Worm (Caenorhabditis elegans) whole organism, young adult: Measurements from ENCODE around the gene ulp-1.

Experiments
- B0019.2 ChIP-seq: fragments of 200-800 bp; sonication (Bioruptor generic); conservative IDR thresholded peaks from 2 replicates; pipeline ENCODE4 v1.3.6; 2022; ENCODE audit warnings: missing genetic modification reagents, missing genetic modification characterization, missing compliant biosample characterization
- B0261.1 ChIP-seq: sonication (generic microtip); optimal IDR thresholded peaks from 2 replicates; lab custom pipeline; 2016; ENCODE audit warnings: mild to moderate bottlenecking, missing genetic modification characterization, moderate library complexity, missing compliant biosample characterization
- B0336.3 ChIP-seq: fragments of 200-800 bp; sonication (Bioruptor generic); IDR thresholded peaks from 2 replicates; pipeline ENCODE4 v1.3.6; 2022; ENCODE audit warnings: missing genetic modification characterization, missing compliant biosample characterization
- C06A6.2 ChIP-seq: fragments of 200-800 bp; sonication (Bioruptor generic); conservative IDR thresholded peaks from 2 replicates; pipeline ENCODE4 v1.3.6; 2022; ENCODE audit warnings: missing genetic modification characterization, missing compliant biosample characterization
- F22D6.2 ChIP-seq: sonication (generic microtip); optimal IDR thresholded peaks from 2 replicates; lab custom pipeline; 2016; ENCODE audit warnings: mild to moderate bottlenecking, missing genetic modification characterization, missing compliant biosample characterization
- F23B12.7 ChIP-seq: sonication (generic microtip); optimal IDR thresholded peaks from 2 replicates; lab custom pipeline; 2017; ENCODE audit warnings: missing genetic modification characterization, mild to moderate bottlenecking, missing compliant biosample characterization, antibody characterized with exemption, moderate library complexity; ENCODE audit not compliant: insufficient read depth
- F39B2.1 ChIP-seq: fragments of 200-800 bp; sonication (Bioruptor generic); IDR thresholded peaks from 2 replicates; pipeline ENCODE4 v1.3.6; 2022; ENCODE audit warnings: missing genetic modification reagents, missing genetic modification characterization, missing compliant biosample characterization
- F52B5.7 ChIP-seq: sonication (generic microtip); optimal IDR thresholded peaks from 2 replicates; lab custom pipeline; 2016; ENCODE audit warnings: mild to moderate bottlenecking, missing genetic modification characterization, missing compliant biosample characterization
- F55B11.4 ChIP-seq: sonication (generic microtip); optimal IDR thresholded peaks from 2 replicates; lab custom pipeline; 2016; ENCODE audit warnings: missing compliant biosample characterization, missing genetic modification characterization, borderline replicate concordance; ENCODE audit not compliant: insufficient read depth
- F57A8.1 ChIP-seq: fragments of 200-800 bp; sonication (Bioruptor generic); optimal IDR thresholded peaks from 2 replicates; lab custom pipeline; 2018; ENCODE audit warnings: mild to moderate bottlenecking, missing genetic modification characterization, moderate library complexity, missing compliant biosample characterization
- K11D2.4 ChIP-seq: fragments of 200-800 bp; sonication (Bioruptor generic); IDR thresholded peaks from 2 replicates; pipeline ENCODE4 v1.3.6; 2022; ENCODE audit warnings: missing genetic modification reagents, missing genetic modification characterization, missing compliant biosample characterization
- K12H6.12 ChIP-seq: fragments of 200-800 bp; sonication (Bioruptor generic); optimal IDR thresholded peaks from 2 replicates; lab custom pipeline; 2018; ENCODE audit warnings: mild to moderate bottlenecking, missing genetic modification characterization, missing compliant biosample characterization
- T07F8.4 ChIP-seq: sonication (generic microtip); optimal IDR thresholded peaks from 2 replicates; lab custom pipeline; 2016; ENCODE audit warnings: mild to moderate bottlenecking, missing genetic modification characterization, moderate library complexity, missing compliant biosample characterization
- T26A5.8 ChIP-seq: sonication (generic microtip); optimal IDR thresholded peaks from 2 replicates; lab custom pipeline; 2016; ENCODE audit warnings: missing genetic modification characterization, missing compliant biosample characterization
- Y53F4B.3 ChIP-seq: fragments of 200-800 bp; sonication (Bioruptor generic); IDR thresholded peaks from 2 replicates; pipeline ENCODE4 v1.3.6; 2022; ENCODE audit warnings: missing genetic modification reagents, missing genetic modification characterization, missing compliant biosample characterization
- Y53G8AR.9 ChIP-seq: fragments of 200-800 bp; sonication (Bioruptor generic); conservative IDR thresholded peaks from 2 replicates; pipeline ENCODE4 v1.3.6; 2022; ENCODE audit warnings: missing genetic modification reagents, missing genetic modification characterization, missing compliant biosample characterization
- Y56A3A.18 ChIP-seq: fragments of 200-800 bp; sonication (Bioruptor generic); IDR thresholded peaks from 2 replicates; pipeline ENCODE4 v1.3.6; 2022; ENCODE audit warnings: missing genetic modification reagents, missing genetic modification characterization, missing compliant biosample characterization
- Y67H2A.10 ChIP-seq: fragments of 200-800 bp; sonication (Bioruptor generic); conservative IDR thresholded peaks from 2 replicates; pipeline ENCODE4 v1.3.6; 2022; ENCODE audit warnings: missing genetic modification reagents, missing genetic modification characterization, missing compliant biosample characterization
- Y95B8A.8 ChIP-seq: fragments of 200-800 bp; sonication (Bioruptor generic); IDR thresholded peaks from 2 replicates; pipeline ENCODE4 v1.3.6; 2022; ENCODE audit warnings: missing genetic modification reagents, missing genetic modification characterization, missing compliant biosample characterization
- ama-1 ChIP-seq, 3 experiments: fragments of 150-350 bp in 1 of 3; sonication (generic microtip) in 2 of 3; optimal IDR thresholded peaks; 2 replicates each; lab custom pipeline; 2014 to 2018; ENCODE audit warnings: missing biosample characterization in 2 of 3, missing genetic modification characterization in 2 of 3, missing genetic modification reagents in 2 of 3
- attf-3 ChIP-seq: fragments of 200-800 bp; sonication (Bioruptor generic); conservative IDR thresholded peaks from 2 replicates; pipeline ENCODE4 v1.3.6; 2022; ENCODE audit warnings: missing genetic modification reagents, missing genetic modification characterization, missing compliant biosample characterization
- cebp-1 ChIP-seq, 2 experiments: fragments of 200-800 bp in 1 of 2; sonication (Bioruptor generic) in 1 of 2; sonication (generic microtip) in 1 of 2; IDR thresholded peaks in 1 of 2; optimal IDR thresholded peaks in 1 of 2; 2 replicates each; pipeline versions ENCODE4 v1.3.6 to Lab custom; 2017 to 2022; ENCODE audit warnings: missing compliant biosample characterization in 2 of 2, missing genetic modification characterization in 2 of 2, mild to moderate bottlenecking in 1 of 2, missing genetic modification reagents in 1 of 2, moderate library complexity in 1 of 2
- ceh-40 ChIP-seq: fragments of 200-800 bp; sonication (Bioruptor generic); IDR thresholded peaks from 2 replicates; pipeline ENCODE4 v1.3.6; 2022; ENCODE audit warnings: missing genetic modification characterization, missing compliant biosample characterization
- die-1 ChIP-seq: sonication (generic microtip); optimal IDR thresholded peaks from 2 replicates; lab custom pipeline; 2016; ENCODE audit warnings: missing genotype, mild to moderate bottlenecking, missing genetic modification characterization, missing compliant biosample characterization
- dox-1 ChIP-seq: fragments of 200-800 bp; sonication (Bioruptor generic); IDR thresholded peaks from 2 replicates; pipeline ENCODE4 v1.3.6; 2022; ENCODE audit warnings: missing genetic modification reagents, missing genetic modification characterization, missing compliant biosample characterization
- ekl-4 ChIP-seq: fragments of 200-800 bp; sonication (Bioruptor generic); IDR thresholded peaks from 2 replicates; pipeline ENCODE4 v1.3.6; 2022; ENCODE audit warnings: missing genetic modification reagents, missing genetic modification characterization, missing compliant biosample characterization
- gei-17 ChIP-seq: fragments of 200-800 bp; sonication (Bioruptor generic); optimal IDR thresholded peaks from 2 replicates; lab custom pipeline; 2018; ENCODE audit warnings: mild to moderate bottlenecking, missing genetic modification characterization, missing compliant biosample characterization
- him-1 ChIP-seq: sonication (generic microtip); optimal IDR thresholded peaks from 2 replicates; lab custom pipeline; 2016; ENCODE audit warnings: missing genotype, missing genetic modification reagents, missing genetic modification characterization, missing compliant biosample characterization
- hlh-26 ChIP-seq: fragments of 200-800 bp; sonication (Bioruptor generic); conservative IDR thresholded peaks from 2 replicates; pipeline ENCODE4 v1.3.6; 2022; ENCODE audit warnings: missing genetic modification reagents, missing genetic modification characterization, missing compliant biosample characterization
- hmg-1.2 ChIP-seq: fragments of 200-800 bp; sonication (Bioruptor generic); IDR thresholded peaks from 2 replicates; pipeline ENCODE4 v1.3.6; 2022; ENCODE audit warnings: missing genetic modification reagents, missing genetic modification characterization, missing compliant biosample characterization
- lin-35 ChIP-seq, 3 experiments: fragments of 150-350 bp in 2 of 3; sonication (generic microtip) in 1 of 3; optimal IDR thresholded peaks; 2 replicates each; lab custom pipeline; 2014 to 2018; ENCODE audit warnings: missing biosample characterization in 3 of 3, missing genetic modification characterization in 3 of 3, missing genetic modification reagents in 3 of 3
- lin-40 ChIP-seq: sonication (generic microtip); optimal IDR thresholded peaks from 2 replicates; lab custom pipeline; 2016; ENCODE audit warnings: missing genetic modification characterization, mild to moderate bottlenecking, missing compliant biosample characterization, missing genotype, missing genetic modification reagents
- lin-54 ChIP-seq: fragments of 200-800 bp; sonication (Bioruptor generic); optimal IDR thresholded peaks from 2 replicates; lab custom pipeline; 2018; ENCODE audit warnings: mild to moderate bottlenecking, missing genetic modification characterization, missing compliant biosample characterization
- madf-10 ChIP-seq: sonication (generic microtip); optimal IDR thresholded peaks from 2 replicates; lab custom pipeline; 2016; ENCODE audit warnings: mild to moderate bottlenecking, missing genetic modification characterization, missing compliant biosample characterization
- madf-3 ChIP-seq: fragments of 200-800 bp; sonication (Bioruptor generic); IDR thresholded peaks from 2 replicates; pipeline ENCODE4 v1.3.6; 2022; ENCODE audit warnings: missing genetic modification reagents, missing genetic modification characterization, missing compliant biosample characterization
- madf-8 ChIP-seq: fragments of 200-800 bp; sonication (Bioruptor generic); conservative IDR thresholded peaks from 2 replicates; pipeline ENCODE4 v1.3.6; 2022; ENCODE audit warnings: missing genetic modification reagents, missing genetic modification characterization, missing compliant biosample characterization
- nhr-80 ChIP-seq: sonication (generic microtip); optimal IDR thresholded peaks from 2 replicates; lab custom pipeline; 2016; ENCODE audit warnings: missing genetic modification characterization, missing compliant biosample characterization
- nhr-90 ChIP-seq: sonication (generic microtip); optimal IDR thresholded peaks from 2 replicates; lab custom pipeline; 2016; ENCODE audit warnings: missing genotype, mild to moderate bottlenecking, missing genetic modification characterization, missing compliant biosample characterization
- rpc-1 ChIP-seq, 2 experiments: fragments of 150-350 bp in 1 of 2; sonication (generic microtip) in 1 of 2; optimal IDR thresholded peaks; 2 replicates each; lab custom pipeline; 2014 to 2018; ENCODE audit warnings: missing biosample characterization in 1 of 2, missing genetic modification characterization in 1 of 2, missing genetic modification reagents in 1 of 2, missing genotype in 1 of 2
- snpc-3.4 ChIP-seq: sonication (generic microtip); optimal IDR thresholded peaks from 2 replicates; lab custom pipeline; 2017; ENCODE audit warnings: missing genetic modification characterization, mild to moderate bottlenecking, missing compliant biosample characterization, antibody characterized with exemption, moderate library complexity, missing genotype, missing genetic modification reagents
- sptf-2 ChIP-seq: fragments of 200-800 bp; sonication (Bioruptor generic); optimal IDR thresholded peaks from 2 replicates; lab custom pipeline; 2018; ENCODE audit warnings: mild to moderate bottlenecking, missing genetic modification characterization, missing compliant biosample characterization
- tbx-9 ChIP-seq: sonication (generic microtip); optimal IDR thresholded peaks from 2 replicates; lab custom pipeline; 2016; ENCODE audit warnings: borderline replicate concordance, missing genetic modification characterization, inconsistent platforms, missing compliant biosample characterization
- unc-130 ChIP-seq: sonication (generic microtip); optimal IDR thresholded peaks from 2 replicates; lab custom pipeline; 2016; ENCODE audit warnings: missing genetic modification reagents, missing genetic modification characterization, missing compliant biosample characterization
- ztf-25 ChIP-seq: fragments of 200-800 bp; sonication (Bioruptor generic); IDR thresholded peaks from 2 replicates; pipeline ENCODE4 v1.3.6; 2022; ENCODE audit warnings: missing genetic modification reagents, missing genetic modification characterization, missing compliant biosample characterization
- ztf-6 ChIP-seq: fragments of 200-800 bp; sonication (Bioruptor generic); IDR thresholded peaks from 2 replicates; pipeline ENCODE4 v1.3.6; 2022; ENCODE audit warnings: missing genetic modification reagents, missing genetic modification characterization, missing compliant biosample characterization

The ulp-1 gene

DNA sequence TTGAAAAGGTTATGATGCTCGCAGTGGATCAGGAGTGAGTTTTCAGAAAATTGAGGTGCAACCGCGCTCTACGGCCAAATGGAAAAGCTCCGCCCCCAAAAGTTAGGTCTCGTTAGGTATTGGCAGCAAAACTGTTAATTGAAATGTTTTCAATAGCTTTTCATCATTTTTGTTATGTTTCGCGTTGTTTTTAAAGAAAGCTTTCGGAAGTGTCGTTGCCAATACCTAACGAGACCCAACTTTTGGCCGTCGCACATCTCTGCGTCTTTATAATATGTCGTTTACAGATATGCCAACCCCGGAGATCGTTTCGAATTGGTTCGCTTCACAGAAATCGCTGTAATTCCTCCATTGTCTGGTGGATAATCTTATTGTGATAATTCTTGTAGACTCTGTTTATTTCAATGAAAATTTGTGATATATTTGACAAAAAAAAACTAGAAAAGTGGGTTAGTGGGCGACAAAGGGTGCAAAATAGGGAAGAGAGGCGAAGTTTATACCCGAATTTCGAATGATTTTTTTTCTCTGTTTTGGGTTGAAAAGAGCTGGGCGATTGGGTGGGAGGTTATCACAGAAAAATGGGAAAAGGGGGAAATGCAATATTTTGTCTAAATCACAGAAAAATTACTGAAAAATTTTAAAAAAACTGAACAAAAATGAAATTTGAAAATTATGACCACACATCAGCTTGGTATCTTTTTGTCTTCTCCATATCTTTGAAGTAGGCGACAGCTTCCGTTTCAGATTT is 26.9 kb upstream of the ulp-1 start (continued):
- TF ChIP-seq hmg-1.2: peak; percentile 26; the same call in 1 of the 2 replicates
- TF ChIP-seq Y53F4B.3 (GFP tag; lab: Robert Waterston, UW): no peak
- TF ChIP-seq Y56A3A.18: peak; percentile 56; the same call in 1 of the 2 replicates
- TF ChIP-seq sptf-2 (GFP tag; lab: Kevin White, UChicago): no peak
- TF ChIP-seq hlh-26 (GFP tag; lab: Robert Waterston, UW): no peak
- no peak for TF ChIP-seq lin-35 (GFP tag; optimal IDR thresholded peaks at IDR 0.05; lab: Kevin White, UChicago)
- no peak for TF ChIP-seq ceh-40 (GFP tag; lab: Robert Waterston, UW)
- TF ChIP-seq ztf-25 (GFP tag; lab: Robert Waterston, UW): no peak
- no peak for TF ChIP-seq Y67H2A.10 (GFP tag; lab: Robert Waterston, UW)
- TF ChIP-seq him-1 (tag; lab: Kevin White, UChicago): peak; percentile 99
- TF ChIP-seq die-1 (tag; lab: Kevin White, UChicago): no peak
- TF ChIP-seq attf-3: no peak
- peak; percentile 18 for TF ChIP-seq F23B12.7 (tag; lab: Kevin White, UChicago)
- 0 out of 2 replicates have a peak, but pooled peaks have one; percentile 20 for TF ChIP-seq Y95B8A.8 (GFP tag; lab: Robert Waterston, UW)
- peak; percentile 87 for TF ChIP-seq nhr-90 (tag; lab: Kevin White, UChicago)
- no peak for TF ChIP-seq rpc-1 (optimal IDR thresholded peaks at IDR 0.05; lab: Kevin White, UChicago)
- TF ChIP-seq rpc-1 (tag; optimal IDR thresholded peaks at IDR 0.05; lab: Kevin White, UChicago): no peak
- no peak for TF ChIP-seq ama-1 (optimal IDR thresholded peaks at IDR 0.05; lab: Kevin White, UChicago)
- TF ChIP-seq ama-1 (GFP tag; optimal IDR thresholded peaks at IDR 0.05; lab: Kevin White, UChicago): peak in 1 of 2 experiments; percentile 4
- TF ChIP-seq F52B5.7: peak; percentile 11
- TF ChIP-seq F57A8.1 (GFP tag; lab: Kevin White, UChicago): no peak
- 0 out of 2 replicates have a peak, but pooled peaks have one; percentile 12 for TF ChIP-seq cebp-1 (GFP tag; IDR thresholded peaks at IDR 0.05; lab: Robert Waterston, UW)
- peak; percentile 68 for TF ChIP-seq cebp-1 (tag; optimal IDR thresholded peaks at IDR 0.05; lab: Kevin White, UChicago)
- no peak for TF ChIP-seq T26A5.8 (tag; lab: Kevin White, UChicago)
- peak; percentile 56; the same call in 1 of the 2 replicates for TF ChIP-seq ekl-4
- TF ChIP-seq T07F8.4 (tag; lab: Kevin White, UChicago): no peak
- TF ChIP-seq lin-54 (GFP tag; lab: Kevin White, UChicago): peak; percentile 28
- TF ChIP-seq lin-40 (tag; lab: Kevin White, UChicago): peak; percentile 50
- peak; percentile 27; the same call in 1 of the 2 replicates for TF ChIP-seq dox-1
- TF ChIP-seq madf-3 (GFP tag; lab: Robert Waterston, UW): 0 out of 2 replicates have a peak, but pooled peaks have one; percentile 57
- TF ChIP-seq gei-17: peak; percentile 11
- TF ChIP-seq B0019.2 (GFP tag; lab: Robert Waterston, UW): no peak
- no peak for TF ChIP-seq snpc-3.4 (tag; lab: Kevin White, UChicago)
- TF ChIP-seq nhr-80: peak; percentile 42
- no peak for TF ChIP-seq tbx-9
- TF ChIP-seq madf-8: no peak; the same call in 1 of the 2 replicates
- TF ChIP-seq B0261.1 (tag; lab: Kevin White, UChicago): no peak
- peak; percentile 68 for TF ChIP-seq B0336.3 (GFP tag; lab: Robert Waterston, UW)
- TF ChIP-seq C06A6.2: no peak; the same call in 1 of the 2 replicates
- no peak for TF ChIP-seq K11D2.4 (GFP tag; lab: Robert Waterston, UW)
- TF ChIP-seq unc-130 (GFP tag; lab: Kevin White, UChicago): no peak
- TF ChIP-seq F22D6.2 (tag; lab: Kevin White, UChicago): no peak
- TF ChIP-seq Y53G8AR.9 (GFP tag; lab: Robert Waterston, UW): peak; percentile 77
- peak; percentile 63 for TF ChIP-seq madf-10 (tag; lab: Kevin White, UChicago)
- no peak for TF ChIP-seq F39B2.1 (GFP tag; lab: Robert Waterston, UW)
- no peak for TF ChIP-seq K12H6.12
- TF ChIP-seq ztf-6 (GFP tag; lab: Robert Waterston, UW): no peak
- no peak for TF ChIP-seq F55B11.4 (tag; lab: Kevin White, UChicago)
